Fruit fly (Drosophila melanogaster) whole organism, larva: ENCODE data around the gene CG32523.

Experiments
- noc ChIP-seq: fragments of 200-800 bp; sonication (Bioruptor generic); optimal IDR thresholded peaks from 3 replicates; lab custom pipeline; 2019; ENCODE audit warnings: missing biosample characterization, mild to moderate bottlenecking, missing genetic modification characterization, moderate library complexity

Gene CG32523

dm6 chrX:21217578-21217977, at the start of gene CG32523:
CG32523 (plus strand) TSS chrX:21217878.
- no peak for TF ChIP-seq noc

DNA sequence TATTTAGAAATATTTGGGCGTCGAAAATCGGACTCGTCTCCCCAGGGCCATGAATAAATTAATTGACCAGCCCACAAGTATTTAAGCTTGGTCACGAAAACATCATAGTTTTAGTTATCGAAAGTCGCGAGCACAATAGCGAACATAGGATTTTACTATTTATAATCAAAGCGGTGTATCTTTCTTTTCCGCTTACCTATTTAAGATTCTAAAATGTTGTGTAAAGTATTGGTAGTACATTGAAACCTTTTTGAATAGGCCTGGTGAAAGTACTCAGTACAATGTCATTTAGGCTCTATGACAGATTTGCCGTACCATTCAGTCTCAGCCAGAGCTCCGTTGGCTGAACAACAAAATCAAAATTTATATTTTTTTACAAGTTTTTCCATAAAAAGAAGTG, 24.7 kb upstream of the CG32523 start, which contains the start of gene ccb:
TSS of gene ccb (plus strand) at position 301 of the 400 bp plus-strand sequence.
- no peak for TF ChIP-seq noc

- TF ChIP-seq noc: no peak
These were observed 14.4 kb upstream of the CG32523 start, which contains the start of gene CG1724 for dm6 chrX:21203241-21203640. CG1724 (minus strand) TSS chrX:21203341.

DNA sequence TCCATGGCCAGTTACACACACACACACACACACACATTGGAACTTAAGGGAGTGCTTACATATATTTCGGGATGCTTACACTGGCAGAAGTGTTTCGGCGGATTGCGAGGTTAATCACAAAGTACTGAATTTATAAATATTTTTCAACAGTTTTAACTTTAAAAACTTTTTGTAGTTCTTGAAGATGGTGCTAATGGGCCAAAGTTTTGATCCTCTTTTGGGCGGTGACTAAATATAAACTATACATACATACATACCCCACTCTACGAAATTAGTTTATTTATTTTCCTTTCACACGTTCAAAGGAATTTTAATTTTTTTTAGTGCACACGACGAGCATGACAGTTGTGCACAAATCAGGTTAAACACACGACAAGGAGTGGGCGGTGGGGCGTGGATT, 8.7 kb downstream of the CG32523 start:
- TF ChIP-seq noc: no peak

DNA sequence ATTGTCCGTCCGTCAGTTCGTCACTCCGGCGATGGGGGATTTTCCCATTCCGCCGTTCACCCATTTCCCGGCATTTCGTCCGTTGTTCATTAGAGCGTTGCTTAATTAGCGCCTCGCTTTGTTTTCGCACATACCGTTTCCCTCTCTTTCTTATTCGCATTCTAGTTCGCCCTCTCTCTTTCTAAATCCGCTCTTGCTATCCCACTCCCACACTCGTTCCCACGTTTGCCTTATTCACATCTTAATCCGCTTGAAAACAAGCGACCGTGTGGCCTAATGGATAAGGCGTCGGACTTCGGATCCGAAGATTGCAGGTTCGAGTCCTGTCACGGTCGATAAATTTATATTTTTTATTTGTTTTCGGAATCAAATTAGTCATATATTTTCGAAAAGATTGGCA, 14.2 kb downstream of the CG32523 start:
- no peak for TF ChIP-seq noc

DNA sequence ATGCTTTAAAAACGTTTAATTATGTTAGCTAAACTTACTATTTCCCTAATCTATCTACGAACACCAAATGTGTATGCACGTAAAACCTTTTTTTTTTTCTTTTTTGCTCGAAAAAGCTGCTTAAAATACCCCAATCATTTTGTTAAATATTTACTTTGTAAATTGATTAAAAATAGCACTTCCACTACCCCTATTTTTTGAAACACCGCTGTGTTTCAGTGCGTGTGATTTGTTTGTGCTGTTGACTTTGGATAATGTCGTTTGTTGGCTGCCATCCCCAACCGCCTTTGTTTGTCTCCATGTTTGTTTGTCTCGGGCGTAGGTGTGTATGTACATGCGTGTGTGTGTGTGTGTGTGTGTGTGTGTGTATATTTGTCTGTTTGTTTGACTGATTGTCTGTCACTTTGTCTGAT, 24.1 kb downstream of the CG32523 start:
- TF ChIP-seq noc: no peak

DNA sequence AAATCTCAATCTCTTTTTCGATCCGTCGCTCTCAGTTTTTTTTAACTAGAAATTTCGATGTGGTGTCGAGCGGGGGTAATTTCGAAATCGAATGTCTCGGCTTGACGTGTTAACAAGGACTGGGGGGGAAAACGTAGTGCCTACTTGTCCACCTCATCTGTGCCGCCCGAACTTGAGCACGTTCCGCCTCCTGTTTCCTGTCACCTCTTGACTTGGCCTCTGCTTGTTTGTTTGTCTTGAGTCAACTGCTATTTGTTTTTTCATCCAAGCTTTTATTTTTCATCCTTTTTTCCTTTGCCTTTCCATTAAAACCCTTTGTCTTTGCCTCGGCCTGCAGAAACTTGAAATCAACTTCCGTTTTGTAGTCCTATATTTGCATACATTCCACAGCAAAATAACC, 33.4 kb downstream of the CG32523 start, which contains the start of gene CG1722:
TSS of gene CG1722 (minus strand) at position 101 of the 400 bp plus-strand sequence.
- TF ChIP-seq noc: no peak

dm6 chrX:21265391-21265790, 47.7 kb downstream of the CG32523 start:
- TF ChIP-seq noc: no peak
